Worm (Caenorhabditis elegans): ENCODE measurements around the gene evl-20.

Gene evl-20

ce11 chrII:8405303-8405702, 38.8 kb upstream of the evl-20 start, which contains the start of gene ubc-24:
Gene ubc-24, plus strand, starts transcription at chrII:8405603.
- TF ChIP-seq mdl-1 (tag; optimal IDR thresholded peaks at IDR 0.05) (no peak), sea-2 (GFP tag; optimal IDR thresholded peaks at IDR 0.05) (no peak), nhr-25 (tag; optimal IDR thresholded peaks at IDR 0.05) (no peak), hmg-11 (tag; optimal IDR thresholded peaks at IDR 0.05) (no peak), nhr-23 (tag; optimal IDR thresholded peaks at IDR 0.05) (no peak), elt-3 (tag; optimal IDR thresholded peaks at IDR 0.05) (no peak)

ce11 chrII:8407491-8407890, 36.6 kb upstream of the evl-20 start, which contains the start of gene sra-13:
Gene sra-13, plus strand, starts transcription at chrII:8407685.
- TF ChIP-seq elt-2 (tag; optimal IDR thresholded peaks at IDR 0.05) (no peak), pqm-1 (tag; optimal IDR thresholded peaks at IDR 0.05) (no peak), jun-1 (tag; optimal IDR thresholded peaks at IDR 0.05) (no peak), egl-27 (tag; optimal IDR thresholded peaks at IDR 0.05) (no peak), unc-62 (GFP tag; optimal IDR thresholded peaks at IDR 0.05) (no peak), pha-4 (tag; optimal IDR thresholded peaks at IDR 0.05) (no peak), ceh-28 (tag; optimal IDR thresholded peaks at IDR 0.05) (no peak), aly-2 (tag; optimal IDR thresholded peaks at IDR 0.05) (no peak), ztf-11 (tag; optimal IDR thresholded peaks at IDR 0.05) (no peak), nfya-1 (tag; optimal IDR thresholded peaks at IDR 0.05; ENCODE audit: insufficient read depth) (no peak), R02D3.7 (tag; optimal IDR thresholded peaks at IDR 0.05) (no peak), nhr-23 (tag; optimal IDR thresholded peaks at IDR 0.05) (no peak), nhr-237 (tag; optimal IDR thresholded peaks at IDR 0.05) (no peak), elt-1 (tag; optimal IDR thresholded peaks at IDR 0.05) (no peak), unc-39 (tag; optimal IDR thresholded peaks at IDR 0.05) (no peak), lin-39 (tag; optimal IDR thresholded peaks at IDR 0.05) (no peak), lsy-12 (tag; optimal IDR thresholded peaks at IDR 0.05) (no peak)

- TF ChIP-seq lin-39 (tag; optimal IDR thresholded peaks at IDR 0.05) (peak; percentile 64), nhr-237 (tag; optimal IDR thresholded peaks at IDR 0.05) (no peak), lin-15B (tag; optimal IDR thresholded peaks at IDR 0.05) (no peak), fkh-2 (tag; optimal IDR thresholded peaks at IDR 0.05) (no peak), snpc-4 (tag; optimal IDR thresholded peaks at IDR 0.05) (no peak), nhr-25 (tag; optimal IDR thresholded peaks at IDR 0.05) (peak; percentile 50), ceh-28 (tag; optimal IDR thresholded peaks at IDR 0.05) (no peak), ZK546.5 (tag; optimal IDR thresholded peaks at IDR 0.05) (no peak)
Observed at ce11 chrII:8409538-8409937, 34.6 kb upstream of the evl-20 start.

ce11 chrII:8411002-8411401, 33.1 kb upstream of the evl-20 start:
- TF ChIP-seq nhr-23 (tag; optimal IDR thresholded peaks at IDR 0.05) (no peak), fos-1 (tag; optimal IDR thresholded peaks at IDR 0.05) (no peak), daf-12 (tag; optimal IDR thresholded peaks at IDR 0.05) (no peak), elt-2 (tag; optimal IDR thresholded peaks at IDR 0.05) (no peak), egl-27 (tag; optimal IDR thresholded peaks at IDR 0.05) (no peak), pqm-1 (tag; optimal IDR thresholded peaks at IDR 0.05) (no peak), aly-2 (tag; optimal IDR thresholded peaks at IDR 0.05) (no peak), nhr-43 (tag; optimal IDR thresholded peaks at IDR 0.05; ENCODE audit: poor library complexity, severe bottlenecking) (no peak), nhr-67 (tag; optimal IDR thresholded peaks at IDR 0.05) (no peak), ceh-82 (tag; optimal IDR thresholded peaks at IDR 0.05) (no peak), fkh-10 (GFP tag; optimal IDR thresholded peaks at IDR 0.05) (no peak), nhr-237 (tag; optimal IDR thresholded peaks at IDR 0.05) (no peak), ceh-9 (tag; optimal IDR thresholded peaks at IDR 0.05) (no peak), mdl-1 (tag; optimal IDR thresholded peaks at IDR 0.05) (no peak), ama-1 (optimal IDR thresholded peaks at IDR 0.05) (no peak)

- TF ChIP-seq elt-2 (tag; optimal IDR thresholded peaks at IDR 0.05) = peak; percentile 37
- peak; percentile 16 for TF ChIP-seq pqm-1 (tag; optimal IDR thresholded peaks at IDR 0.05)
- no peak for TF ChIP-seq R02D3.7 (tag; optimal IDR thresholded peaks at IDR 0.05)
Observed at ce11 chrII:8412061-8412721, 31.9 kb upstream of the evl-20 start, which contains the start of gene efl-3. Gene efl-3, plus strand, starts transcription at chrII:8412671.

Data from whole organism, L3 larva.